Fruit fly (Drosophila melanogaster): Measurements from ENCODE around the gene Wdr33.

dm6 chr3R:5611733-5612132 lies 48.7 kb upstream of the Wdr33 start:
- TF ChIP-seq CTCF (optimal IDR thresholded peaks at IDR 0.05) (peak in 1 of 2 experiments; percentile 42), CG8478 (optimal IDR thresholded peaks at IDR 0.05) (no peak)

All from S2 (cell line).